Fruit fly (Drosophila melanogaster) whole organism, embryonic: Measurements from ENCODE around the gene CG42819.

Source experiments
- Awh ChIP-seq: fragments of 200-800 bp; sonication (Bioruptor generic); IDR thresholded peaks from 2 replicates; pipeline ENCODE4, ENCODE4 v1.3.6; 2022; ENCODE audit warnings: missing biosample characterization, missing genetic modification characterization
- CG1024 ChIP-seq: fragments of 200-800 bp; sonication (Bioruptor generic); IDR thresholded peaks from 2 replicates; pipeline ENCODE4 v1.3.6; 2022; ENCODE audit warnings: missing biosample characterization, missing genetic modification characterization
- CG11085 ChIP-seq: fragments of 200-800 bp; sonication (Bioruptor generic); IDR thresholded peaks from 2 replicates; pipeline ENCODE4 v1.3.6; 2022; ENCODE audit warnings: missing biosample characterization, missing genetic modification characterization
- CG11247 ChIP-seq: fragments of 200-800 bp; sonication (Bioruptor generic); IDR thresholded peaks from 2 replicates; pipeline ENCODE4 v1.3.6; 2022; ENCODE audit warnings: missing biosample characterization, missing genetic modification characterization
- CG12155 ChIP-seq: fragments of 200-800 bp; sonication (Bioruptor generic); optimal IDR thresholded peaks from 3 replicates; lab custom pipeline; 2016; ENCODE audit warnings: missing biosample characterization, missing genetic modification characterization
- CG18599 ChIP-seq: fragments of 200-800 bp; sonication (Bioruptor generic); optimal IDR thresholded peaks from 3 replicates; lab custom pipeline; 2017; ENCODE audit warnings: missing biosample characterization, missing genetic modification characterization, mild to moderate bottlenecking, moderate library complexity, missing genetic modification reagents
- CG18764 ChIP-seq: fragments of 200-800 bp; sonication (Bioruptor generic); optimal IDR thresholded peaks from 3 replicates; lab custom pipeline; 2016; ENCODE audit warnings: missing biosample characterization, missing genetic modification characterization
- CG2120 ChIP-seq: fragments of 200-800 bp; sonication (Bioruptor generic); optimal IDR thresholded peaks from 3 replicates; lab custom pipeline; 2016; ENCODE audit warnings: missing biosample characterization, missing genetic modification characterization
- CG2712 ChIP-seq: fragments of 200-800 bp; optimal IDR thresholded peaks from 3 replicates; lab custom pipeline; 2019; ENCODE audit warnings: missing biosample characterization, mild to moderate bottlenecking, missing genetic modification characterization, moderate library complexity
- CG30020 ChIP-seq: fragments of 200-800 bp; optimal IDR thresholded peaks from 2 replicates; lab custom pipeline; 2019; ENCODE audit warnings: missing biosample characterization, mild to moderate bottlenecking, missing genetic modification characterization, moderate library complexity
- CG32532 ChIP-seq: fragments of 200-800 bp; sonication (Bioruptor generic); IDR thresholded peaks from 2 replicates; pipeline ENCODE4 v1.3.6; 2022; ENCODE audit warnings: missing biosample characterization, missing genetic modification characterization
- CG32767 ChIP-seq: fragments of 200-800 bp; sonication (Bioruptor generic); IDR thresholded peaks from 2 replicates; pipeline ENCODE4 v1.3.6; 2022; ENCODE audit warnings: missing biosample characterization, missing genetic modification characterization
- CG32772 ChIP-seq: fragments of 200-800 bp; sonication (Bioruptor generic); IDR thresholded peaks from 2 replicates; pipeline ENCODE4 v1.3.6; 2022; ENCODE audit warnings: missing biosample characterization, missing genetic modification characterization
- CG4282 ChIP-seq: fragments of 200-800 bp; sonication (Bioruptor generic); optimal IDR thresholded peaks from 2 replicates; lab custom pipeline; 2016; ENCODE audit warnings: missing biosample characterization, missing genetic modification characterization
- CG6654 ChIP-seq: fragments of 200-800 bp; sonication (Bioruptor generic); optimal IDR thresholded peaks from 2 replicates; lab custom pipeline; 2017; ENCODE audit warnings: missing biosample characterization, mild to moderate bottlenecking, missing genetic modification characterization
- CG6683 ChIP-seq: fragments of 200-800 bp; sonication (Bioruptor generic); optimal IDR thresholded peaks from 2 replicates; lab custom pipeline; 2017; ENCODE audit warnings: missing biosample characterization, mild to moderate bottlenecking, missing genetic modification characterization, missing genetic modification reagents
- CG9727 ChIP-seq: fragments of 200-800 bp; sonication (Bioruptor generic); optimal IDR thresholded peaks from 3 replicates; lab custom pipeline; 2017; ENCODE audit warnings: missing biosample characterization, mild to moderate bottlenecking, missing genetic modification characterization
- CTCF ChIP-seq: fragments of 200-800 bp; sonication (Bioruptor generic); optimal IDR thresholded peaks from 2 replicates; lab custom pipeline; 2017; ENCODE audit warnings: missing biosample characterization, mild to moderate bottlenecking, missing genetic modification characterization, moderate library complexity
- Chrac-16 ChIP-seq: fragments of 200-800 bp; sonication (Bioruptor generic); optimal IDR thresholded peaks from 3 replicates; lab custom pipeline; 2016; ENCODE audit warnings: missing biosample characterization, missing genetic modification characterization
- D19B ChIP-seq: fragments of 200-800 bp; sonication (Bioruptor generic); optimal IDR thresholded peaks from 2 replicates; lab custom pipeline; 2017; ENCODE audit warnings: missing biosample characterization, mild to moderate bottlenecking, missing genetic modification characterization
- Drgx ChIP-seq: fragments of 200-800 bp; sonication (Bioruptor generic); IDR thresholded peaks from 2 replicates; pipeline ENCODE4 v1.3.6; 2022; ENCODE audit warnings: missing biosample characterization, missing genetic modification characterization
- Ets65A ChIP-seq: fragments of 200-800 bp; sonication (Bioruptor generic); peaks from one replicate; lab custom pipeline; 2016; ENCODE audit warnings: missing biosample characterization, missing genetic modification characterization
- Fer3 ChIP-seq: fragments of 200-800 bp; sonication (Bioruptor generic); optimal IDR thresholded peaks from 2 replicates; lab custom pipeline; 2018; ENCODE audit warnings: missing biosample characterization, mild to moderate bottlenecking, missing genetic modification characterization, moderate library complexity
- Hr39 ChIP-seq: fragments of >200 bp; optimal IDR thresholded peaks from 2 replicates; lab custom pipeline; 2017
- Hsf ChIP-seq: fragments of 200-800 bp; sonication (Bioruptor generic); optimal IDR thresholded peaks from 3 replicates; lab custom pipeline; 2016; ENCODE audit warnings: missing biosample characterization, missing genetic modification characterization
- Lhr ChIP-seq: fragments of 200-800 bp; sonication (Bioruptor generic); optimal IDR thresholded peaks from 3 replicates; lab custom pipeline; 2017; ENCODE audit warnings: mild to moderate bottlenecking, missing biosample characterization, missing genetic modification reagents, missing genetic modification characterization
- MTF-1 ChIP-seq: fragments of 200-800 bp; sonication (Bioruptor generic); optimal IDR thresholded peaks from 2 replicates; lab custom pipeline; 2018; ENCODE audit warnings: missing biosample characterization, mild to moderate bottlenecking, missing genetic modification characterization, borderline replicate concordance
- Usf ChIP-seq: fragments of 200-800 bp; sonication (Bioruptor generic); optimal IDR thresholded peaks from 2 replicates; lab custom pipeline; 2017; ENCODE audit warnings: missing genotype, missing biosample characterization, missing genetic modification characterization
- abd-A ChIP-seq: fragments of 200-800 bp; sonication (Bioruptor generic); optimal IDR thresholded peaks from 3 replicates; lab custom pipeline; 2019; ENCODE audit warnings: missing biosample characterization, mild to moderate bottlenecking, missing genetic modification characterization, moderate library complexity
- ase ChIP-seq: fragments of 200-800 bp; sonication (Bioruptor generic); IDR thresholded peaks from 3 replicates; pipeline ENCODE4 v1.3.6; 2022; ENCODE audit warnings: missing biosample characterization, missing genetic modification characterization
- ash1 ChIP-seq: fragments of 200-800 bp; sonication (Bioruptor generic); optimal IDR thresholded peaks from 2 replicates; lab custom pipeline; 2018; ENCODE audit warnings: missing biosample characterization, mild to moderate bottlenecking, missing genetic modification characterization
- bbx ChIP-seq: fragments of 200-800 bp; sonication (Bioruptor generic); IDR thresholded peaks from 2 replicates; pipeline ENCODE4 v1.3.6; 2022; ENCODE audit warnings: missing biosample characterization, missing genetic modification characterization; ENCODE audit not compliant: partially characterized antibody
- bowl ChIP-seq: fragments of 200-800 bp; sonication (Bioruptor generic); IDR thresholded peaks from 2 replicates; pipeline ENCODE4 v1.3.6; 2022; ENCODE audit warnings: missing biosample characterization, missing genetic modification characterization
- chm ChIP-seq: fragments of 200-800 bp; sonication (Bioruptor generic); IDR thresholded peaks from 2 replicates; pipeline ENCODE4 v1.3.6; 2022; ENCODE audit warnings: missing biosample characterization, missing genetic modification characterization
- cwo ChIP-seq: fragments of 200-800 bp; sonication (Bioruptor generic); optimal IDR thresholded peaks from 3 replicates; lab custom pipeline; 2017; ENCODE audit warnings: missing biosample characterization, missing genetic modification characterization, mild to moderate bottlenecking, moderate library complexity, missing genetic modification reagents
- da ChIP-seq: fragments of 200-800 bp; sonication (Bioruptor generic); optimal IDR thresholded peaks from 2 replicates; lab custom pipeline; 2016; ENCODE audit warnings: missing biosample characterization, missing genetic modification characterization
- dmrt11E ChIP-seq: fragments of 200-800 bp; sonication (Bioruptor generic); optimal IDR thresholded peaks from 3 replicates; lab custom pipeline; 2018; ENCODE audit warnings: missing biosample characterization, mild to moderate bottlenecking, missing genetic modification characterization, moderate library complexity
- eve ChIP-seq, 2 experiments: fragments of >200 bp; optimal IDR thresholded peaks; 2 replicates each; lab custom pipeline; 2017; ENCODE audit warnings: missing biosample characterization in 2 of 2, missing genetic modification characterization in 2 of 2
- gsb ChIP-seq: fragments of 200-800 bp; sonication (Bioruptor generic); IDR thresholded peaks from 2 replicates; pipeline ENCODE4 v1.3.6; 2022; ENCODE audit warnings: missing biosample characterization, missing genetic modification characterization
- gt ChIP-seq: fragments of 200-800 bp; sonication (Bioruptor generic); IDR thresholded peaks from 2 replicates; pipeline ENCODE4 v1.3.6; 2022; ENCODE audit warnings: missing biosample characterization, missing genetic modification characterization
- hb ChIP-seq: fragments of 200-800 bp; sonication (Bioruptor generic); IDR thresholded peaks from 3 replicates; pipeline ENCODE4 v1.3.6; 2022; ENCODE audit warnings: missing biosample characterization, missing genetic modification characterization; ENCODE audit not compliant: partially characterized antibody
- insv ChIP-seq, 2 experiments: fragments of 200-800 bp; sonication (Bioruptor generic); optimal IDR thresholded peaks; 3 replicates each; lab custom pipeline; 2016 to 2018; ENCODE audit warnings: missing biosample characterization in 2 of 2, missing genetic modification characterization in 2 of 2
- lab ChIP-seq: fragments of 200-800 bp; sonication (Bioruptor generic); optimal IDR thresholded peaks from 3 replicates; lab custom pipeline; 2017; ENCODE audit warnings: missing biosample characterization, missing genetic modification characterization, mild to moderate bottlenecking, moderate library complexity, missing genetic modification reagents
- lmd ChIP-seq: fragments of 200-800 bp; sonication (Bioruptor generic); IDR thresholded peaks from 2 replicates; pipeline ENCODE4 v1.3.6; 2022; ENCODE audit warnings: missing biosample characterization, missing genetic modification characterization
- luna ChIP-seq: fragments of 200-800 bp; sonication (Bioruptor generic); optimal IDR thresholded peaks from 2 replicates; lab custom pipeline; 2016; ENCODE audit warnings: missing biosample characterization, missing genetic modification characterization
- peb ChIP-seq: fragments of 200-800 bp; sonication (Bioruptor generic); IDR thresholded peaks from 2 replicates; pipeline ENCODE4 v1.3.6; 2022; ENCODE audit warnings: missing biosample characterization, missing genetic modification characterization
- sim ChIP-seq: fragments of 200-800 bp; sonication (Bioruptor generic); IDR thresholded peaks from 2 replicates; pipeline ENCODE4 v1.3.6; 2022; ENCODE audit warnings: missing biosample characterization, missing genetic modification characterization
- slp2 ChIP-seq: fragments of 200-800 bp; sonication (Bioruptor generic); optimal IDR thresholded peaks from 2 replicates; lab custom pipeline; 2016; ENCODE audit warnings: missing biosample characterization, missing genetic modification characterization
- sqz ChIP-seq: fragments of 200-800 bp; sonication (Bioruptor generic); optimal IDR thresholded peaks from 3 replicates; lab custom pipeline; 2018; ENCODE audit warnings: missing biosample characterization, mild to moderate bottlenecking, missing genetic modification characterization
- tap ChIP-seq: fragments of 200-800 bp; optimal IDR thresholded peaks from 3 replicates; lab custom pipeline; 2019; ENCODE audit warnings: missing biosample characterization, mild to moderate bottlenecking, missing genetic modification characterization, moderate library complexity
- usp ChIP-seq: fragments of >200 bp; optimal IDR thresholded peaks from 2 replicates; lab custom pipeline; 2017; ENCODE audit warnings: missing biosample characterization, missing genetic modification characterization
- zfh2 ChIP-seq: fragments of 200-800 bp; sonication (Bioruptor generic); optimal IDR thresholded peaks from 2 replicates; lab custom pipeline; 2016; ENCODE audit warnings: missing biosample characterization, missing genetic modification characterization

The CG42819 gene

DNA sequence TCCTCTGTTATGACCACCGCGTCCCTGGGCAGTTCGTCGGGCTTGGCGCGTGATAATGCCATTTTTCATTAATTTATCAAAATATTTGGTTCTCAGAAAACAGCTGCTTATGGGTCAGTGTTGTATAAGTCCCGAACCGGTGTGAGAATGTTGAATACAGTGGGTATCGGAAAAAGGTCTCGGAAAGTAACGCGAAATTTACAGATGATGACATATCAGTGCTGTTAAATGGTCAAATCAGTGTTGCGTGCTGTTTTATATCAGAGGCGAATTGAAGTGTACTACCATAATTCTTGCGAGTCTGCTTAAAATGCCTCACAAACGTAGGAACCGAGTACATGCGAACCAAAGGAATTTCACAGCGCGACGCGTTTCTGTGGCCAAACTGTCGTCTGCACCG lies 6.5 kb downstream of the CG42819 start, which contains the start of the genes CG13392 and Rcd4 (continued):
- peak in 1 of 2 experiments; percentile 42 for TF ChIP-seq insv (GFP tag; optimal IDR thresholded peaks at IDR 0.05; lab: Kevin White, UChicago)
- TF ChIP-seq sim (GFP tag; lab: Robert Waterston, UW), result no peak
- peak; percentile 30 for TF ChIP-seq slp2 (GFP tag; lab: Kevin White, UChicago)
- TF ChIP-seq CG30020, result peak; percentile 12
- peak; percentile 79 for TF ChIP-seq CG4282 (GFP tag; lab: Kevin White, UChicago)
- peak; percentile 69 for TF ChIP-seq CG11247 (GFP tag; lab: Robert Waterston, UW)
- TF ChIP-seq CG6683, result peak; percentile 32
- peak; percentile 82 for TF ChIP-seq zfh2 (GFP tag; lab: Kevin White, UChicago)
- TF ChIP-seq ase (GFP tag; lab: Robert Waterston, UW), result no peak
- TF ChIP-seq Lhr (GFP tag; lab: Kevin White, UChicago), result peak; percentile 35
- TF ChIP-seq hb (GFP tag; lab: Robert Waterston, UW), result peak; percentile 31; the same call in 1 of the 3 replicates
- TF ChIP-seq Ets65A (GFP tag; lab: Kevin White, UChicago), result peak; percentile 97
- TF ChIP-seq Usf (GFP tag; lab: Kevin White, UChicago), result no peak
- TF ChIP-seq peb, result no peak
- no peak for TF ChIP-seq usp (GFP tag; lab: Kevin White, UChicago)
- peak; percentile 21 for TF ChIP-seq dmrt11E (tag; lab: Kevin White, UChicago)
- TF ChIP-seq Awh (GFP tag; lab: Robert Waterston, UW), result no peak
- peak; percentile 30 for TF ChIP-seq CG9727 (GFP tag; lab: Kevin White, UChicago)
- peak; percentile 29 for TF ChIP-seq D19B (GFP tag; lab: Kevin White, UChicago)
- no peak for TF ChIP-seq sqz (GFP tag; lab: Kevin White, UChicago)
- TF ChIP-seq CG32772 (GFP tag; lab: Robert Waterston, UW), result peak; percentile 15; the same call in 1 of the 2 replicates
- no peak for TF ChIP-seq Hr39 (lab: Kevin White, UChicago)
- TF ChIP-seq abd-A (tag; lab: Kevin White, UChicago), result peak; percentile 31
- TF ChIP-seq CG2120, result peak; percentile 88
- TF ChIP-seq chm (GFP tag; lab: Robert Waterston, UW), result peak; percentile 51; the same call in 1 of the 2 replicates
- peak; percentile 23 for TF ChIP-seq da (GFP tag; lab: Kevin White, UChicago)
- peak; percentile 79 for TF ChIP-seq CG32532 (GFP tag; lab: Robert Waterston, UW)
- TF ChIP-seq luna, result peak; percentile 60
- no peak for TF ChIP-seq bowl
- peak; percentile 38; the same call in 1 of the 2 replicates for TF ChIP-seq lmd (GFP tag; lab: Robert Waterston, UW)
- TF ChIP-seq bbx, result peak; percentile 79
- peak; percentile 46 for TF ChIP-seq CG2712 (tag; lab: Kevin White, UChicago)
- peak; percentile 45; the same call in 1 of the 2 replicates for TF ChIP-seq Drgx (GFP tag; lab: Robert Waterston, UW)
- TF ChIP-seq CG6654 (GFP tag; lab: Kevin White, UChicago), result peak; percentile 1
- peak; percentile 70 for TF ChIP-seq CG18764 (GFP tag; lab: Kevin White, UChicago)
- TF ChIP-seq tap (tag; lab: Kevin White, UChicago), result no peak
- peak; percentile 15 for TF ChIP-seq ash1 (GFP tag; lab: Kevin White, UChicago)
- peak; percentile 61 for TF ChIP-seq Chrac-16
- TF ChIP-seq CG1024 (GFP tag; lab: Robert Waterston, UW), result 0 out of 2 replicates have a peak, but pooled peaks have one; percentile 16
- no peak for TF ChIP-seq eve (GFP tag; optimal IDR thresholded peaks at IDR 0.05; lab: Kevin White, UChicago)
- peak; percentile 70 for TF ChIP-seq CG12155 (GFP tag; lab: Kevin White, UChicago)
- TF ChIP-seq cwo, result no peak
- peak; percentile 73 for TF ChIP-seq Fer3 (tag; lab: Kevin White, UChicago)
- TF ChIP-seq MTF-1 (GFP tag; lab: Kevin White, UChicago), result peak; percentile 13
- 0 out of 2 replicates have a peak, but pooled peaks have one; percentile 13 for TF ChIP-seq gsb (GFP tag; lab: Robert Waterston, UW)
- TF ChIP-seq CG11085, result peak; percentile 61; the same call in 1 of the 2 replicates
- TF ChIP-seq gt, result no peak
- TF ChIP-seq CTCF (GFP tag; lab: Kevin White, UChicago), result peak; percentile 11
- peak; percentile 75 for TF ChIP-seq CG18599 (GFP tag; lab: Kevin White, UChicago)
- peak; percentile 65 for TF ChIP-seq Hsf
- peak; percentile 87 for TF ChIP-seq lab (GFP tag; lab: Kevin White, UChicago)
- TF ChIP-seq CG32767 (GFP tag; lab: Robert Waterston, UW), result no peak
